Worm (Caenorhabditis elegans) whole organism, L4 larva: ENCODE measurements around the gene far-8.

Source experiments
- hif-1 ChIP-seq, 2 experiments: sonication (generic microtip); optimal IDR thresholded peaks; 2 replicates each; lab custom pipeline; 2016 to 2017; ENCODE audit warnings: missing compliant biosample characterization in 2 of 2, missing genetic modification characterization in 2 of 2, missing genetic modification reagents in 2 of 2, missing genotype in 2 of 2, mild to moderate bottlenecking in 1 of 2
- ztf-11 ChIP-seq: fragments of 150-350 bp; optimal IDR thresholded peaks from 2 replicates; lab custom pipeline; 2014; ENCODE audit warnings: missing biosample characterization, missing genetic modification characterization

- TF ChIP-seq hif-1 (tag; optimal IDR thresholded peaks at IDR 0.05; lab: Kevin White, UChicago) (no peak), ztf-11 (no peak)
Measured at ce11 chrIII:794000-794399, 48.7 kb upstream of the far-8 start, which contains the start of gene rps-29.
